Worm (Caenorhabditis elegans): Measurements from ENCODE around the gene aagr-3.

aagr-3 gene

DNA sequence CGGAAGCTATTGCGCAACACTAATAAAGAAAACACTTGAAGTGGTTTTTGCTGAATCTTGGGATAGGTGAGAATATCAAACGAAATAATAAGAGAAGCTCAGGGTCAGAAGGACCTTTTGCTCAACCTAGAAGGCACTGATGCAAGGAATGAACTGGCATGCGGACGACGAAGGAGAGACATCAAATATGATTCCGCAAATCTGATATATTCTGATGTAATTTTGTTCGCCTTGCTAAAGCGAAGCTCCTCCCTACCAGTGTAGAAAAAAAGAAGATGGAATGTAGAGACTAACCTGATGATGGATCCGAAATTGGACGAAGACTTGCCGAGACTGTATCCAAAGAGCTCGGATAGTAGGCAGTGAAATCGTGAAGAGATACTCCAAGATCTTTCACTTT, 38.6 kb upstream of the aagr-3 start:
- TF ChIP-seq fkh-10 (GFP tag; optimal IDR thresholded peaks at IDR 0.05) (peak; percentile 24), jun-1 (tag; optimal IDR thresholded peaks at IDR 0.05) (no peak)

DNA sequence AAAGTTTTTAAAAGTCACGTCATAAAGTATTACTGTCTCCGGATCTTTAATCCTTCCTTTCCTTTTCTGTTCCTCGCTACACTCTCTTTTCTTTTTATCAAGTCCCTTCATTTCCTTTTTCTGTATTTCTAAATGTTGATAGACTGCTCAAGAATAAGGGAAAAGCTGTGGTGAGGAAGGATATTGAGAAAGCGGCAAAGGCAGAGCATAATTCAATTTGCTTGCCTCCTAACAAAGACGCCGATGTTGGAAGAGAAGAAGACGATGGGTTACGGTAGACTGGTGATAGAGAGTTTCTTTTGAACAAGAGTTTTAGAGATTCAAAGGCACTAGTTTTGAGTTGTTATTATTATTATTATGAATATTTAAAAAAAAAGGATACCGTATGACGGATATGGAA, 36.3 kb upstream of the aagr-3 start:
- TF ChIP-seq sea-2 (GFP tag; optimal IDR thresholded peaks at IDR 0.05): no peak
- no peak for TF ChIP-seq egl-27 (tag; optimal IDR thresholded peaks at IDR 0.05)
- peak; percentile 64 for TF ChIP-seq nfya-1 (tag; optimal IDR thresholded peaks at IDR 0.05; ENCODE audit: insufficient read depth)
- peak; percentile 99 for TF ChIP-seq fkh-10 (GFP tag; optimal IDR thresholded peaks at IDR 0.05)

DNA sequence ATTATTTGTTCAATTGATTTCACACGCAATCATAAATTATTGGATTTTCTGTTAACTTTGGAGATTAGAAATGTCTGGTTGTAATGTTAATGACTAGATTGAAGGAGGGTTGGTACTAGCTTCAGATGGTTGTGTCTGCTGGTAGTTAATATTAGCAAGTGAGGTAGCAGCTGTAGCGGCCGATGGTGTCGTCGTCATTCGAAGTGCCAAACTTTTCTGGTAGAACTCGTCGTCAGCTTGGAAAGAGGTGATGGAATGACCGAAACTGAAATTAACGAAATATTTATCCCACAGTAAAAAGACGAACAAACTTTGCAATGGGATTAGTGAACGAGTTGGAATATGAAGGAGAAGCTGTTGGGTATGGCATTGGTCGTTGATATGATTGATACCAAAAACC, 35.2 kb upstream of the aagr-3 start:
- no peak for TF ChIP-seq pqm-1 (tag; optimal IDR thresholded peaks at IDR 0.05)
- no peak for TF ChIP-seq egl-27 (tag; optimal IDR thresholded peaks at IDR 0.05)

DNA sequence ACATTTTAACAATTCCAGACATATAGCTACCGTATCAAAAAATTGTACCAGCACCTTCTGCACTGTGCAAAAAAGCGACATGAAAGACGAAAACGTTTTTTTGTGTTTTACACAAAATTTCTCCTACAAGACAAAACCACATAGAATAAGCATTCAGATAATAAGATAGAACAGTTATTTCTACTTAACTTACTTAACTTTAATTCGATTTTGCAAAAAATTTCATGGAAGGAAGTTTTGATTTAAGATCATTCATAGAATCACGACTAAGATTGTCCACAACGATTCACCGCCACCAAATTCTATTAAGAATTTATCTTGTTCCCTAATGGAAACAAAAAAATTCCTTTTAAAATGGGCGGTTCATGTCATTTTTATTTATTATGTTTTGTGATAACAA, 34.4 kb upstream of the aagr-3 start:
- TF ChIP-seq nhr-237 (tag; optimal IDR thresholded peaks at IDR 0.05): no peak
- no peak for TF ChIP-seq egl-27 (tag; optimal IDR thresholded peaks at IDR 0.05)
- TF ChIP-seq lin-39 (tag; optimal IDR thresholded peaks at IDR 0.05): no peak
- no peak for TF ChIP-seq R02D3.7 (tag; optimal IDR thresholded peaks at IDR 0.05)
- TF ChIP-seq mdl-1 (tag; optimal IDR thresholded peaks at IDR 0.05): no peak

DNA sequence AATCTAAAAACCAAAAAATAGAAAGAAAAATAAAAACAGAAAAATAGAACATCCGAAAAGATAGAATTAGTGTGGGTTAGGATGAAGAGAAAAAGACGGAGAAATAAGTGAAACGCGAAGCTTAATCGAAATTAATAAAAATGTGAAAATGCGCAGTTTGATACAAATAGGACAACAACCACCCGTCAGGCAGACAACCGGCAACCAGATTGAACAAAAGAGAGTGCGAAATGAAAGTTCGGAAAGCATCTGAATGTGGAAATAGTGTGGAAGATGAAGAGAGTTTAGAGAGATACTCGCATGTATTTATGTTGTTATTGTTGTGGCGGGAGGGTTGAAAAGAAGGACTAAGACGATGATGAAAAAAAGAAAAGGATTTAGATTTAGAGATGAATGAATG, 29.1 kb upstream of the aagr-3 start:
- TF ChIP-seq eor-1 (tag; optimal IDR thresholded peaks at IDR 0.05): no peak
- TF ChIP-seq nhr-23 (tag; optimal IDR thresholded peaks at IDR 0.05): peak; percentile 25
- no peak for TF ChIP-seq nhr-43 (tag; optimal IDR thresholded peaks at IDR 0.05; ENCODE audit: poor library complexity, severe bottlenecking)

DNA sequence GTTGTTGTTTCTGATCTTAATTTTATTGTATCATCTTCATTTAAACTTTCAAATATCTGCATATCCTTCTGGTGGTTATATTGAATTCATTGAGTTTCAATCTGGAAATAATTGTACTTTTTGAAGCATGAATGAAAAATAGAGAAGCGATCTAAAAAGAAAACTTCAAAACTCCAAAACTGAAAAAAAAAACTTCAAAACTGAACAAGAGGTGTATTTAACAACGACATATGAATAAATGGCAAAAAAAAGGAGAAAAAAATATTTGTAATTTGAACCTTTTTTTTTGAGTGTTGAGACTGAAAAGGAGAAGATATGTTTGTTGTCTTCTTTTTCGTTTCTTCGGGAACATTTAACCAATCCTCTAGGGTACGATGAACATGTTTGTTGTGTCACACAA, 28.6 kb upstream of the aagr-3 start, which contains the start of gene F58E6.11:
Gene F58E6.11 (minus strand): TSS at position 101 of the 400 bp plus-strand sequence.
- no peak for TF ChIP-seq ceh-9 (tag; optimal IDR thresholded peaks at IDR 0.05)
- TF ChIP-seq skn-1 (tag; optimal IDR thresholded peaks at IDR 0.05): no peak
- TF ChIP-seq nfya-1 (tag; optimal IDR thresholded peaks at IDR 0.05; ENCODE audit: insufficient read depth): no peak
- no peak for TF ChIP-seq fkh-10 (GFP tag; optimal IDR thresholded peaks at IDR 0.05)
- TF ChIP-seq nhr-23 (tag; optimal IDR thresholded peaks at IDR 0.05): no peak
- no peak for TF ChIP-seq egl-27 (tag; optimal IDR thresholded peaks at IDR 0.05)
- TF ChIP-seq nhr-76 (tag; optimal IDR thresholded peaks at IDR 0.05): no peak
- no peak for TF ChIP-seq ZK546.5 (tag; optimal IDR thresholded peaks at IDR 0.05)

DNA sequence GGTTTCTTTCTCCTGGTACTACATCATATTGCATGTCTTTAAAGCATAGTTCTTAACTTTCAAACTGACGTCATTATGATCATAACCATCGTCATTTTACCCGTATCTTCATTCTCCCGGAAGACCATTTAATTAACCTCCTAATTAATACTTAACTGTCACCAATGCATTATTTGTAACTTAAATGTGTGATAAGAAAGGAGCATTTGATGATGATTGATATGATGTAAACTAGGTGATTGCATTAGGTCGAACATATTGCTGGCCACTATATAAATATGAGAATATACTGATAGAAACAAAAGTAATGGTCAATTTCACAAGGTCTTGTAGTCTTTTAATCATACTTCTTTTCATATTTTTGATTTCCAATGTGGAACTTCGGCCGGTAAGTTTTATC, 26.9 kb upstream of the aagr-3 start, which contains the start of gene hrg-3:
Gene hrg-3 (plus strand): TSS at position 227 of the 400 bp plus-strand sequence.
- TF ChIP-seq elt-2 (tag; optimal IDR thresholded peaks at IDR 0.05) (peak; percentile 85), eor-1 (tag; optimal IDR thresholded peaks at IDR 0.05) (no peak)

DNA sequence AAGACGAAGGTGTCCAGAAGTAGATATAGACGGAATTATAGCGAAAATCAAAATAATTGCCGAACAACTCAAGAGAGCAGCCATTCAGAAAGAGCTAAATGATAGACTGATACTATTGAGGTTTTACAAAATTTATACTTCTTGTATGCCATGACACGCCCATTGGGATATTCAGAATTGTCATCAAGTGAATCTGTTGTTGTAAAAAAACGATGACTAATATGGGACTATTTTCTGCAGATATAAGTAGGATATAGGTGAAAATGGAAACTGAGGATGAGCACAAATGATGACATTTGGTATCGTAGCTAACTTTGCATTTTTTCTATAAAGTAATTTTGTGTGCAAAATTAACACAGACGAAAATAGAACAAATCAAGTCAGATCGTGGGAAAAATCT, 26.4 kb upstream of the aagr-3 start, which contains the start of gene F58E6.8:
Gene F58E6.8 (minus strand): TSS at position 101 of the 400 bp plus-strand sequence.
- TF ChIP-seq elt-2 (tag; optimal IDR thresholded peaks at IDR 0.05) (no peak), fkh-10 (GFP tag; optimal IDR thresholded peaks at IDR 0.05) (no peak), unc-62 (GFP tag; optimal IDR thresholded peaks at IDR 0.05) (no peak), pha-4 (tag; optimal IDR thresholded peaks at IDR 0.05) (no peak), nhr-67 (tag; optimal IDR thresholded peaks at IDR 0.05) (no peak), hmg-11 (tag; optimal IDR thresholded peaks at IDR 0.05) (no peak), nhr-237 (tag; optimal IDR thresholded peaks at IDR 0.05) (no peak), sea-2 (GFP tag; optimal IDR thresholded peaks at IDR 0.05) (no peak), jun-1 (tag; optimal IDR thresholded peaks at IDR 0.05) (no peak), ceh-9 (tag; optimal IDR thresholded peaks at IDR 0.05) (no peak), pqm-1 (tag; optimal IDR thresholded peaks at IDR 0.05) (no peak), ceh-16 (tag; optimal IDR thresholded peaks at IDR 0.05) (no peak), nhr-76 (tag; optimal IDR thresholded peaks at IDR 0.05) (no peak)

DNA sequence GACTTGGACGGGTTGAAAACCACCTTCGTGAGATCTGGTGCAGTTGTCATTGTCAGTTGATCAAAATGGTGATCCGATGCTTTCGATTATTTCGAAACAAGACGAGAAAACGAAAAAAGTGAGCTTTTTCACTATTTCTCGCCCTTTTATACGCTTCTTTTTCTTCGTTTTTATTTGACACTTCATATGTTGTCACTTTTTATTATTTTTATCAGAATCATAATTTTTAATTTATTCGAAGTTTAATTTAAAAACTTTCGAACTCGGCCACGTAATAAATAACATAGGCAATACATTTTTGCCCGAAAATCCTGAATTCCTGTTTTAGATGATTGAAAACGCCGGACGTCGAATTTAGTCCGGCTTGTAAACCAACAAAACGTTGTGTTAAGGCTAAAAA, 25.1 kb upstream of the aagr-3 start, which contains the start of gene F58E6.5:
Gene F58E6.5 (minus strand): TSS at position 101 of the 400 bp plus-strand sequence.
- no peak for TF ChIP-seq ceh-28 (tag; optimal IDR thresholded peaks at IDR 0.05)
- TF ChIP-seq fkh-2 (tag; optimal IDR thresholded peaks at IDR 0.05): no peak
- no peak for TF ChIP-seq nhr-12 (tag; optimal IDR thresholded peaks at IDR 0.05)
- TF ChIP-seq unc-62 (GFP tag; optimal IDR thresholded peaks at IDR 0.05): no peak
- no peak for TF ChIP-seq nhr-25 (tag; optimal IDR thresholded peaks at IDR 0.05)
- TF ChIP-seq unc-39 (tag; optimal IDR thresholded peaks at IDR 0.05): no peak
- no peak for TF ChIP-seq lsy-12 (tag; optimal IDR thresholded peaks at IDR 0.05)
- no peak for TF ChIP-seq elt-1 (tag; optimal IDR thresholded peaks at IDR 0.05)
- TF ChIP-seq sea-2 (GFP tag; optimal IDR thresholded peaks at IDR 0.05): no peak
- TF ChIP-seq ceh-16 (tag; optimal IDR thresholded peaks at IDR 0.05): no peak
- no peak for TF ChIP-seq nhr-43 (tag; optimal IDR thresholded peaks at IDR 0.05; ENCODE audit: poor library complexity, severe bottlenecking)

Data from whole organism, L3 larva.